Worm (Caenorhabditis elegans): ENCODE data around the gene W02G9.3.

Gene W02G9.3

DNA sequence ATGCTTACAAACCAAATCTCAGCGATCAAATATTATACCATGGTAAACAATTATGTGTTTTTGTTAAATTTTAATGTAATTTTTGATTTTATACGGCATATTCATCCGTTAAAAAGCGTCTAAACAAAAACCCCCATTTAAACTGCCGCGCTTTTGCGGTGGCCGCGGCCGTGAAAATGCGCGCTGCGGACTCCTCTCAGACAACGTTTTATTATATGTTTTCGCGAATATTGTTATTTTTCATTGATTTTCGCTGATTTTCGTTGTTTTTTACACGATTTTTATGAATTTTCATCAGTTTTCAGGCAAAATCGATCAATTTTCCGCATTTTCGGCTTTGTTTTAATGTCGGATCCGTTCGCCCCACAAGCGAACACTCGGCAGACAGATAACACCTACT, 34.2 kb upstream of the W02G9.3 start, which contains the start of gene W02H5.19 (continued):
- TF ChIP-seq cebp-1 (GFP tag; IDR thresholded peaks at IDR 0.05) (no peak), cebp-1 (tag; optimal IDR thresholded peaks at IDR 0.05) (peak; percentile 37), Y53F4B.3 (GFP tag; IDR thresholded peaks at IDR 0.05) (no peak), nfya-1 (tag; optimal IDR thresholded peaks at IDR 0.05; ENCODE audit: borderline replicate concordance, insufficient read depth) (no peak), hsf-1 (GFP tag; IDR thresholded peaks at IDR 0.05) (no peak), ama-1 (optimal IDR thresholded peaks at IDR 0.05) (no peak), ama-1 (GFP tag; optimal IDR thresholded peaks at IDR 0.05) (no peak), unc-62 (GFP tag; optimal IDR thresholded peaks at IDR 0.05) (no peak), nhr-27 (tag; optimal IDR thresholded peaks at IDR 0.05) (no peak), F23B12.7 (tag; optimal IDR thresholded peaks at IDR 0.05; ENCODE audit: insufficient read depth) (no peak), rec-8 (tag; optimal IDR thresholded peaks at IDR 0.05) (peak; percentile 21 to 36), dpff-1 (tag; optimal IDR thresholded peaks at IDR 0.05) (no peak), hlh-26 (GFP tag; conservative IDR thresholded peaks at IDR 0.05) (no peak), zim-3 (tag; optimal IDR thresholded peaks at IDR 0.05) (no peak), nhr-80 (tag; optimal IDR thresholded peaks at IDR 0.05) (no peak), B0261.1 (tag; optimal IDR thresholded peaks at IDR 0.05) (no peak), dox-1 (GFP tag; IDR thresholded peaks at IDR 0.05) (peak; percentile 80), snpc-3.4 (tag; optimal IDR thresholded peaks at IDR 0.05) (peak; percentile 28), sea-2 (GFP tag; IDR thresholded peaks at IDR 0.05) (no peak), aptf-3 (GFP tag; IDR thresholded peaks at IDR 0.05) (no peak), hlh-12 (tag; optimal IDR thresholded peaks at IDR 0.05) (no peak), tbp1 (GFP tag; optimal IDR thresholded peaks at IDR 0.05) (peak; percentile 38), T26A5.8 (tag; optimal IDR thresholded peaks at IDR 0.05) (no peak), ztf-26 (tag; optimal IDR thresholded peaks at IDR 0.05) (no peak), snpc-1.1 (tag; optimal IDR thresholded peaks at IDR 0.05; ENCODE audit: insufficient read depth) (no peak), B0035.1 (tag; optimal IDR thresholded peaks at IDR 0.05) (no peak), hmg-1.2 (GFP tag; IDR thresholded peaks at IDR 0.05) (0 out of 2 replicates have a peak, but pooled peaks have one; percentile 19), let-526 (GFP tag; IDR thresholded peaks at IDR 0.05) (no peak), ztf-6 (GFP tag; IDR thresholded peaks at IDR 0.05) (no peak), mes-4 (tag; optimal IDR thresholded peaks at IDR 0.05) (no peak), madf-6 (GFP tag; IDR thresholded peaks at IDR 0.05) (peak; percentile 74), ceh-79 (tag; optimal IDR thresholded peaks at IDR 0.05) (no peak), unc-130 (GFP tag; optimal IDR thresholded peaks at IDR 0.05) (peak; percentile 75), pha-4 (tag; optimal IDR thresholded peaks at IDR 0.05) (no peak), B0336.3 (GFP tag; IDR thresholded peaks at IDR 0.05) (0 out of 2 replicates have a peak, but pooled peaks have one; percentile 18)

DNA sequence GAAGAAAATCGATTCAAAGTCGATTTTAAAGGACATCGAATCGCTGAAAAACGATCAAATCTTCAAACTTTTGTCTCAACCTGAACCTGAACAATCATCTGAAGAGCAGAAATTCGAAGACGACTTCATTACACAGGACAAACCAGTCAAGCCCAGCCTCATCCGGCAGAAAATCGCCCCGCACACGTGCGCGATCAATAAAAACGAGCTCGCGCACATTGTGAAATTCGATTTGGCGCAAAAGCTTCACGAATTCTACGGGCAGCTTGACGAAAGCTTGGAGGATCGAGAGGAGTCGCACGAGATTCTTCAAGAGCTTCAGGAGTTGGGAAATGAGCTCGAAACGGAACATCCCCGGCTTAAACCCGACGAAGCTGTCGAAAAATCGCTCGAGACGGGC, 33.8 kb upstream of the W02G9.3 start, which contains the start of gene W02H5.2:
W02H5.2 (plus strand) TSS at position 301 of the 400 bp plus-strand sequence.
- no peak for TF ChIP-seq nfya-2 (GFP tag; IDR thresholded peaks at IDR 0.05)
- TF ChIP-seq egrh-3 (GFP tag; IDR thresholded peaks at IDR 0.05) = no peak
- TF ChIP-seq sdz-38 (tag; optimal IDR thresholded peaks at IDR 0.05) = no peak
- no peak for TF ChIP-seq die-1 (tag; optimal IDR thresholded peaks at IDR 0.05)
- no peak for TF ChIP-seq ztf-28 (GFP tag; IDR thresholded peaks at IDR 0.05)
- TF ChIP-seq ekl-4 (GFP tag; IDR thresholded peaks at IDR 0.05) = no peak
- TF ChIP-seq madf-10 (tag; optimal IDR thresholded peaks at IDR 0.05) = no peak
- TF ChIP-seq ztf-22 (GFP tag; optimal IDR thresholded peaks at IDR 0.05) = no peak
- TF ChIP-seq Y56A3A.18 (GFP tag; IDR thresholded peaks at IDR 0.05) = no peak
- TF ChIP-seq attf-3 (GFP tag; conservative IDR thresholded peaks at IDR 0.05) = no peak
- no peak for TF ChIP-seq F57C9.4 (tag; optimal IDR thresholded peaks at IDR 0.05)
- no peak for TF ChIP-seq Y79H2A.3 (GFP tag; conservative IDR thresholded peaks at IDR 0.05)
- TF ChIP-seq ceh-100 (GFP tag; IDR thresholded peaks at IDR 0.05) = no peak
- no peak for TF ChIP-seq hmg-1.2 (GFP tag; IDR thresholded peaks at IDR 0.05)
- no peak for TF ChIP-seq lin-26 (GFP tag; IDR thresholded peaks at IDR 0.05)
- no peak for TF ChIP-seq hlh-26 (GFP tag; conservative IDR thresholded peaks at IDR 0.05)
- no peak for TF ChIP-seq attf-5 (GFP tag; optimal IDR thresholded peaks at IDR 0.05)
- no peak for TF ChIP-seq lag-1 (GFP tag; IDR thresholded peaks at IDR 0.05)
- no peak for TF ChIP-seq ztf-3 (GFP tag; optimal IDR thresholded peaks at IDR 0.05)
